Worm (Caenorhabditis elegans): ENCODE data around the gene rad-51.

Gene rad-51

ce11 chrIV:10243276-10243675 is 40.8 kb downstream of the rad-51 start, which contains the start of gene tkt-1:
Gene tkt-1 (plus strand): TSS chrIV:10243612.
- TF ChIP-seq pqm-1 (tag; optimal IDR thresholded peaks at IDR 0.05), result peak; percentile 88
- TF ChIP-seq egl-27 (tag; optimal IDR thresholded peaks at IDR 0.05), result no peak
- TF ChIP-seq jun-1 (tag; optimal IDR thresholded peaks at IDR 0.05), result peak; percentile 55
- TF ChIP-seq nhr-76 (tag; optimal IDR thresholded peaks at IDR 0.05), result no peak
- peak; percentile 19 for TF ChIP-seq pha-4 (tag; optimal IDR thresholded peaks at IDR 0.05)
- no peak for TF ChIP-seq nhr-43 (tag; optimal IDR thresholded peaks at IDR 0.05; ENCODE audit: poor library complexity, severe bottlenecking)
- TF ChIP-seq nhr-237 (tag; optimal IDR thresholded peaks at IDR 0.05), result no peak
- peak; percentile 92 for TF ChIP-seq elt-2 (tag; optimal IDR thresholded peaks at IDR 0.05)
- peak in 1 of 3 experiments; percentile 85 for TF ChIP-seq elt-3 (tag; optimal IDR thresholded peaks at IDR 0.05)
- no peak for TF ChIP-seq daf-12 (tag; optimal IDR thresholded peaks at IDR 0.05)

- no peak for TF ChIP-seq ceh-82 (tag; optimal IDR thresholded peaks at IDR 0.05)
- no peak for TF ChIP-seq hmg-11 (tag; optimal IDR thresholded peaks at IDR 0.05)
- TF ChIP-seq egl-27 (tag; optimal IDR thresholded peaks at IDR 0.05), result no peak
- peak; percentile 4 for TF ChIP-seq lin-39 (tag; optimal IDR thresholded peaks at IDR 0.05)
- TF ChIP-seq nhr-23 (tag; optimal IDR thresholded peaks at IDR 0.05), result peak; percentile 8
- no peak for TF ChIP-seq elt-2 (tag; optimal IDR thresholded peaks at IDR 0.05)
- TF ChIP-seq fkh-10 (GFP tag; optimal IDR thresholded peaks at IDR 0.05), result no peak
- TF ChIP-seq mml-1 (tag; optimal IDR thresholded peaks at IDR 0.05), result no peak
- TF ChIP-seq nhr-12 (tag; optimal IDR thresholded peaks at IDR 0.05), result no peak
- no peak for TF ChIP-seq aly-2 (tag; optimal IDR thresholded peaks at IDR 0.05)
- no peak for TF ChIP-seq ztf-11 (tag; optimal IDR thresholded peaks at IDR 0.05)
- no peak for TF ChIP-seq sea-2 (GFP tag; optimal IDR thresholded peaks at IDR 0.05)
- no peak for TF ChIP-seq nhr-43 (tag; optimal IDR thresholded peaks at IDR 0.05; ENCODE audit: poor library complexity, severe bottlenecking)
- TF ChIP-seq egl-5 (tag; optimal IDR thresholded peaks at IDR 0.05), result no peak
- no peak for TF ChIP-seq fkh-2 (tag; optimal IDR thresholded peaks at IDR 0.05)
- no peak for TF ChIP-seq eor-1 (tag; optimal IDR thresholded peaks at IDR 0.05)
- TF ChIP-seq nhr-76 (tag; optimal IDR thresholded peaks at IDR 0.05), result no peak
- TF ChIP-seq unc-39 (tag; optimal IDR thresholded peaks at IDR 0.05), result no peak
- TF ChIP-seq ztf-4 (tag; optimal IDR thresholded peaks at IDR 0.05), result no peak
- TF ChIP-seq daf-12 (tag; optimal IDR thresholded peaks at IDR 0.05), result no peak
- no peak for TF ChIP-seq nhr-237 (tag; optimal IDR thresholded peaks at IDR 0.05)
- peak; percentile 65 for TF ChIP-seq pha-4 (tag; optimal IDR thresholded peaks at IDR 0.05)
- TF ChIP-seq nhr-11 (tag; optimal IDR thresholded peaks at IDR 0.05), result no peak
- no peak for TF ChIP-seq skn-1 (tag; optimal IDR thresholded peaks at IDR 0.05)
- TF ChIP-seq snpc-4 (tag; optimal IDR thresholded peaks at IDR 0.05), result no peak
- no peak for TF ChIP-seq lsy-12 (tag; optimal IDR thresholded peaks at IDR 0.05)
- no peak for TF ChIP-seq ceh-9 (tag; optimal IDR thresholded peaks at IDR 0.05)
- TF ChIP-seq nfya-1 (tag; optimal IDR thresholded peaks at IDR 0.05; ENCODE audit: insufficient read depth), result peak; percentile 12
- no peak for TF ChIP-seq elt-1 (tag; optimal IDR thresholded peaks at IDR 0.05)
- no peak for TF ChIP-seq zag-1 (tag; optimal IDR thresholded peaks at IDR 0.05)
- no peak for TF ChIP-seq ceh-16 (tag; optimal IDR thresholded peaks at IDR 0.05)
- TF ChIP-seq lin-15B (tag; optimal IDR thresholded peaks at IDR 0.05), result peak; percentile 38
- peak; percentile 41 for TF ChIP-seq nhr-25 (tag; optimal IDR thresholded peaks at IDR 0.05)
- TF ChIP-seq tbx-2 (tag; optimal IDR thresholded peaks at IDR 0.05), result no peak
- no peak for TF ChIP-seq nhr-77 (tag; optimal IDR thresholded peaks at IDR 0.05)
- TF ChIP-seq nhr-28 (tag; optimal IDR thresholded peaks at IDR 0.05), result no peak
Observed at ce11 chrIV:10242458-10243123, 41.5 kb downstream of the rad-51 start.

ce11 chrIV:10241659-10242058 is 42.4 kb downstream of the rad-51 start, which contains the start of gene lipl-7:
Gene lipl-7 (minus strand): TSS chrIV:10241823.
- TF ChIP-seq nhr-43 (tag; optimal IDR thresholded peaks at IDR 0.05; ENCODE audit: poor library complexity, severe bottlenecking) (no peak), unc-62 (GFP tag; optimal IDR thresholded peaks at IDR 0.05) (no peak), jun-1 (tag; optimal IDR thresholded peaks at IDR 0.05) (no peak), egl-5 (tag; optimal IDR thresholded peaks at IDR 0.05) (no peak), ztf-4 (tag; optimal IDR thresholded peaks at IDR 0.05) (no peak), elt-3 (tag; optimal IDR thresholded peaks at IDR 0.05) (no peak), nhr-237 (tag; optimal IDR thresholded peaks at IDR 0.05) (no peak), nhr-28 (tag; optimal IDR thresholded peaks at IDR 0.05) (no peak), sea-2 (GFP tag; optimal IDR thresholded peaks at IDR 0.05) (no peak), nhr-25 (tag; optimal IDR thresholded peaks at IDR 0.05) (no peak), R02D3.7 (tag; optimal IDR thresholded peaks at IDR 0.05) (no peak), ceh-28 (tag; optimal IDR thresholded peaks at IDR 0.05) (no peak), egl-27 (tag; optimal IDR thresholded peaks at IDR 0.05) (no peak), ZK546.5 (tag; optimal IDR thresholded peaks at IDR 0.05) (no peak), ceh-82 (tag; optimal IDR thresholded peaks at IDR 0.05) (no peak), nhr-76 (tag; optimal IDR thresholded peaks at IDR 0.05) (no peak), ztf-11 (tag; optimal IDR thresholded peaks at IDR 0.05) (no peak), pqm-1 (tag; optimal IDR thresholded peaks at IDR 0.05) (no peak)
